Worm (Caenorhabditis elegans): ENCODE measurements around the gene tag-180.

DNA sequence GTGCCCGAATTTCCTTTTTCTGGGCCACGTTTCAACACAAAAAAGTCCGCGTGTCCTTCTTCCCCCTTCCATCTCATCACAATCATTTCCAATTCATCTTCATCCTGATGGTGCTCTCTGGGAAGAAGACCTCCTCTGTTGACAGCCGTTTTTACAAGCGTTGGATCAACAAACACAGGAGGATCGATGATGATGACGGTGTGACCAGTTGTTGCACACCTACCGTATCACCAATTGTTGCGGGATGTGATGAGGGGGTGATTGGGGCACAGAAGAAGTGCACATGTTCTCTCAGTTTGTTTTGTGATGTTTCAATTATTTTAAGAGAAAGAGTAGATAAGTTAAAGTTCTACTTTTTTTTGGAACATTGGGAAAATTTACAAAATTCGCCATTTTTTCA is 53.7 kb downstream of the tag-180 start:
- TF ChIP-seq R02D3.7 (tag; optimal IDR thresholded peaks at IDR 0.05): no peak
- no peak for TF ChIP-seq snpc-4 (tag; optimal IDR thresholded peaks at IDR 0.05)

Measured in whole organism, L3 larva.